Fruit fly (Drosophila melanogaster) whole organism, embryonic: Measurements from ENCODE around the gene niki.

Source experiments
- Aef1 ChIP-seq: fragments of 200-800 bp; sonication (Bioruptor generic); IDR thresholded peaks from 3 replicates; pipeline ENCODE4 v1.3.6; 2022; ENCODE audit warnings: missing biosample characterization, missing genetic modification characterization
- CG10267 ChIP-seq: fragments of 200-800 bp; sonication (Bioruptor generic); optimal IDR thresholded peaks from 2 replicates; lab custom pipeline; 2018; ENCODE audit warnings: missing biosample characterization, mild to moderate bottlenecking, missing genetic modification characterization, moderate library complexity
- CG10366 ChIP-seq: fragments of 200-800 bp; sonication (Bioruptor generic); IDR thresholded peaks from 2 replicates; pipeline ENCODE4 v1.3.6; 2022; ENCODE audit warnings: missing biosample characterization, missing genetic modification characterization
- CG10431 ChIP-seq: fragments of 200-800 bp; sonication (Bioruptor generic); optimal IDR thresholded peaks from 3 replicates; lab custom pipeline; 2018; ENCODE audit warnings: missing biosample characterization, mild to moderate bottlenecking, missing genetic modification characterization
- CG10462 ChIP-seq: fragments of 200-800 bp; sonication (Bioruptor generic); optimal IDR thresholded peaks from 2 replicates; lab custom pipeline; 2016; ENCODE audit warnings: missing biosample characterization, missing genetic modification characterization
- CG10543 ChIP-seq: fragments of 200-800 bp; sonication (Bioruptor generic); optimal IDR thresholded peaks from 3 replicates; lab custom pipeline; 2017; ENCODE audit warnings: missing biosample characterization, mild to moderate bottlenecking, missing genetic modification characterization, moderate library complexity
- CG10979 ChIP-seq: fragments of 200-800 bp; sonication (Bioruptor generic); optimal IDR thresholded peaks from 2 replicates; lab custom pipeline; 2018; ENCODE audit warnings: missing biosample characterization, mild to moderate bottlenecking, missing genetic modification characterization, moderate library complexity
- CG11085 ChIP-seq: fragments of 200-800 bp; sonication (Bioruptor generic); IDR thresholded peaks from 2 replicates; pipeline ENCODE4 v1.3.6; 2022; ENCODE audit warnings: missing biosample characterization, missing genetic modification characterization
- CG12659 ChIP-seq: fragments of 200-800 bp; sonication (Bioruptor generic); optimal IDR thresholded peaks from 3 replicates; lab custom pipeline; 2017; ENCODE audit warnings: mild to moderate bottlenecking, missing biosample characterization, missing genetic modification reagents, missing genetic modification characterization
- CG12942 ChIP-seq: fragments of 200-800 bp; sonication (Bioruptor generic); optimal IDR thresholded peaks from 3 replicates; lab custom pipeline; 2016; ENCODE audit warnings: missing biosample characterization, missing genetic modification characterization
- CG14710 ChIP-seq: fragments of 200-800 bp; sonication (Bioruptor generic); optimal IDR thresholded peaks from 3 replicates; lab custom pipeline; 2019; ENCODE audit warnings: missing biosample characterization, mild to moderate bottlenecking, missing genetic modification characterization, moderate library complexity
- CG15696 ChIP-seq: fragments of 200-800 bp; sonication (Bioruptor generic); optimal IDR thresholded peaks from 2 replicates; lab custom pipeline; 2019; ENCODE audit warnings: missing biosample characterization, mild to moderate bottlenecking, missing genetic modification characterization, moderate library complexity
- CG1647 ChIP-seq: fragments of 200-800 bp; sonication (Bioruptor generic); optimal IDR thresholded peaks from 3 replicates; lab custom pipeline; 2016; ENCODE audit warnings: missing biosample characterization, missing genetic modification characterization
- CG2120 ChIP-seq: fragments of 200-800 bp; sonication (Bioruptor generic); optimal IDR thresholded peaks from 3 replicates; lab custom pipeline; 2016; ENCODE audit warnings: missing biosample characterization, missing genetic modification characterization
- CG2875 ChIP-seq: fragments of 200-800 bp; sonication (Bioruptor generic); optimal IDR thresholded peaks from 2 replicates; lab custom pipeline; 2017; ENCODE audit warnings: missing biosample characterization, mild to moderate bottlenecking, missing genetic modification characterization, missing genetic modification reagents
- CG30403 ChIP-seq: fragments of 200-800 bp; sonication (Bioruptor generic); optimal IDR thresholded peaks from 3 replicates; lab custom pipeline; 2016; ENCODE audit warnings: missing biosample characterization, missing genetic modification characterization
- CG32772 ChIP-seq: fragments of 200-800 bp; sonication (Bioruptor generic); IDR thresholded peaks from 2 replicates; pipeline ENCODE4 v1.3.6; 2022; ENCODE audit warnings: missing biosample characterization, missing genetic modification characterization
- CG34376 ChIP-seq: fragments of 200-800 bp; sonication (Bioruptor generic); optimal IDR thresholded peaks from 2 replicates; lab custom pipeline; 2018; ENCODE audit warnings: missing biosample characterization, mild to moderate bottlenecking, missing genetic modification characterization
- CG4328 ChIP-seq: fragments of 200-800 bp; sonication (Bioruptor generic); optimal IDR thresholded peaks from 3 replicates; lab custom pipeline; 2017; ENCODE audit warnings: missing biosample characterization, missing genetic modification reagents, missing genetic modification characterization
- CG6854 ChIP-seq: fragments of 200-800 bp; sonication (Bioruptor generic); optimal IDR thresholded peaks from 3 replicates; lab custom pipeline; 2017; ENCODE audit warnings: missing biosample characterization, mild to moderate bottlenecking, missing genetic modification characterization
- CG7372 ChIP-seq: fragments of 200-800 bp; sonication (Bioruptor generic); IDR thresholded peaks from 2 replicates; pipeline ENCODE4 v1.3.6; 2022; ENCODE audit warnings: missing biosample characterization, missing genetic modification characterization
- CG8478 ChIP-seq: fragments of >200 bp; optimal IDR thresholded peaks from 2 replicates; lab custom pipeline; 2018
- CG8765 ChIP-seq: fragments of 200-800 bp; sonication (Bioruptor generic); IDR thresholded peaks from 2 replicates; pipeline ENCODE4 v1.3.6; 2022; ENCODE audit warnings: missing biosample characterization, missing genetic modification characterization
- CG9437 ChIP-seq: fragments of 200-800 bp; sonication (Bioruptor generic); optimal IDR thresholded peaks from 2 replicates; lab custom pipeline; 2018; ENCODE audit warnings: missing biosample characterization, mild to moderate bottlenecking, missing genetic modification characterization
- CG9797 ChIP-seq: fragments of 200-800 bp; sonication (Bioruptor generic); optimal IDR thresholded peaks from 3 replicates; lab custom pipeline; 2018; ENCODE audit warnings: missing biosample characterization, mild to moderate bottlenecking, missing genetic modification characterization
- CoRest ChIP-seq: fragments of 200-800 bp; sonication (Bioruptor generic); optimal IDR thresholded peaks from 3 replicates; lab custom pipeline; 2018; ENCODE audit warnings: missing biosample characterization, mild to moderate bottlenecking, missing genetic modification characterization, moderate library complexity
- HHEX ChIP-seq: fragments of 200-800 bp; sonication (Bioruptor generic); optimal IDR thresholded peaks from 3 replicates; lab custom pipeline; 2017; ENCODE audit warnings: missing biosample characterization, mild to moderate bottlenecking, missing genetic modification characterization, missing genetic modification reagents
- Nf-YC ChIP-seq: fragments of 200-800 bp; optimal IDR thresholded peaks from 3 replicates; lab custom pipeline; 2019; ENCODE audit warnings: missing biosample characterization, mild to moderate bottlenecking, missing genetic modification characterization, moderate library complexity
- Spps ChIP-seq: fragments of 200-800 bp; sonication (Bioruptor generic); optimal IDR thresholded peaks from 2 replicates; lab custom pipeline; 2018; ENCODE audit warnings: missing biosample characterization, mild to moderate bottlenecking, missing genetic modification characterization
- abd-A ChIP-seq: fragments of 200-800 bp; sonication (Bioruptor generic); optimal IDR thresholded peaks from 3 replicates; lab custom pipeline; 2019; ENCODE audit warnings: missing biosample characterization, mild to moderate bottlenecking, missing genetic modification characterization, moderate library complexity
- al ChIP-seq: fragments of 200-800 bp; sonication (Bioruptor generic); IDR thresholded peaks from 2 replicates; pipeline ENCODE4 v1.3.6; 2022; ENCODE audit warnings: missing biosample characterization, missing genetic modification characterization
- bigmax ChIP-seq: fragments of 200-800 bp; sonication (Bioruptor generic); optimal IDR thresholded peaks from 2 replicates; lab custom pipeline; 2018; ENCODE audit warnings: missing biosample characterization, mild to moderate bottlenecking, missing genetic modification characterization
- cato ChIP-seq: fragments of 200-800 bp; sonication (Bioruptor generic); optimal IDR thresholded peaks from 2 replicates; lab custom pipeline; 2016; ENCODE audit warnings: missing biosample characterization, missing genetic modification characterization, borderline replicate concordance
- chn ChIP-seq: fragments of 200-800 bp; sonication (Bioruptor generic); optimal IDR thresholded peaks from 2 replicates; lab custom pipeline; 2016; ENCODE audit warnings: missing biosample characterization, missing genetic modification characterization
- crp ChIP-seq, 2 experiments: fragments of 200-800 bp; sonication (Bioruptor generic); optimal IDR thresholded peaks; 2 replicates in 1 of 2; 3 replicates in 1 of 2; lab custom pipeline; 2017; ENCODE audit warnings: missing biosample characterization in 2 of 2, missing genetic modification characterization in 2 of 2, mild to moderate bottlenecking in 1 of 2, moderate library complexity in 1 of 2
- danr ChIP-seq: fragments of 200-800 bp; sonication (Bioruptor generic); IDR thresholded peaks from 2 replicates; pipeline ENCODE4 v1.3.6; 2022; ENCODE audit warnings: missing biosample characterization, missing genetic modification characterization
- dysf ChIP-seq: fragments of 200-800 bp; sonication (Bioruptor generic); IDR thresholded peaks from 3 replicates; pipeline ENCODE4 v1.3.6; 2022; ENCODE audit warnings: missing biosample characterization, missing genetic modification characterization
- emc ChIP-seq: fragments of 200-800 bp; sonication (Bioruptor generic); optimal IDR thresholded peaks from 2 replicates; lab custom pipeline; 2016; ENCODE audit warnings: missing biosample characterization, missing genetic modification characterization
- fd96Cb ChIP-seq: fragments of 200-800 bp; sonication (Bioruptor generic); optimal IDR thresholded peaks from 2 replicates; lab custom pipeline; 2018; ENCODE audit warnings: missing biosample characterization, mild to moderate bottlenecking, missing genetic modification characterization, moderate library complexity
- gcm2 ChIP-seq: fragments of 200-800 bp; sonication (Bioruptor generic); optimal IDR thresholded peaks from 2 replicates; lab custom pipeline; 2016; ENCODE audit warnings: missing biosample characterization, missing genetic modification characterization
- klu ChIP-seq: fragments of 200-800 bp; sonication (Bioruptor generic); IDR thresholded peaks from 2 replicates; pipeline ENCODE4 v1.3.6; 2022; ENCODE audit warnings: missing biosample characterization, missing genetic modification characterization
- mld ChIP-seq: fragments of 200-800 bp; sonication (Bioruptor generic); IDR thresholded peaks from 3 replicates; pipeline ENCODE4 v1.3.6; 2022; ENCODE audit warnings: missing biosample characterization, missing genetic modification characterization; ENCODE audit not compliant: partially characterized antibody
- nerfin-2 ChIP-seq: fragments of 200-800 bp; sonication (Bioruptor generic); IDR thresholded peaks from 2 replicates; pipeline ENCODE4 v1.3.6; 2022; ENCODE audit warnings: missing biosample characterization, missing genetic modification characterization; ENCODE audit not compliant: partially characterized antibody
- oc ChIP-seq: fragments of 200-800 bp; sonication (Bioruptor generic); optimal IDR thresholded peaks from 2 replicates; lab custom pipeline; 2018; ENCODE audit warnings: missing biosample characterization, mild to moderate bottlenecking, missing genetic modification characterization, moderate library complexity
- ranshi ChIP-seq: fragments of 200-800 bp; sonication (Bioruptor generic); IDR thresholded peaks from 2 replicates; pipeline ENCODE4 v1.3.6; 2022; ENCODE audit warnings: missing biosample characterization, missing genetic modification characterization
- seq ChIP-seq: fragments of 200-800 bp; sonication (Bioruptor generic); IDR thresholded peaks from 2 replicates; pipeline ENCODE4 v1.3.6; 2022; ENCODE audit warnings: missing biosample characterization, missing genetic modification characterization
- sisA ChIP-seq: fragments of 200-800 bp; sonication (Bioruptor generic); IDR thresholded peaks from 2 replicates; pipeline ENCODE4 v1.3.6; 2022; ENCODE audit warnings: missing biosample characterization, missing genetic modification characterization
- wdn ChIP-seq: fragments of 200-800 bp; sonication (Bioruptor generic); IDR thresholded peaks from 2 replicates; pipeline ENCODE4 v1.3.6; 2022; ENCODE audit warnings: missing biosample characterization, missing genetic modification characterization
- zen2 ChIP-seq: fragments of 200-800 bp; sonication (Bioruptor generic); IDR thresholded peaks from 3 replicates; pipeline ENCODE4 v1.3.6; 2022; ENCODE audit warnings: missing biosample characterization, missing genetic modification characterization; ENCODE audit not compliant: partially characterized antibody
- zf30C ChIP-seq: fragments of 200-800 bp; sonication (Bioruptor generic); optimal IDR thresholded peaks from 3 replicates; lab custom pipeline; 2018; ENCODE audit warnings: missing biosample characterization, mild to moderate bottlenecking, missing genetic modification characterization

Gene niki

dm6 chr3R:24829887-24830351 lies 4.5 kb upstream of the niki start, which contains the start of the genes Kaz and CG43273 (continued):
- TF ChIP-seq nerfin-2 (no peak), CG7372 (GFP tag; lab: Robert Waterston, UW) (peak; percentile 69), zf30C (GFP tag; lab: Kevin White, UChicago) (no peak), CG14710 (peak; percentile 81), al (GFP tag; lab: Robert Waterston, UW) (peak; percentile 36; the same call in 1 of the 2 replicates), ranshi (GFP tag; lab: Robert Waterston, UW) (no peak), abd-A (tag; lab: Kevin White, UChicago) (no peak), HHEX (no peak), CG10462 (GFP tag; lab: Kevin White, UChicago) (peak; percentile 44), klu (peak; percentile 30; the same call in 1 of the 2 replicates), Nf-YC (tag; lab: Kevin White, UChicago) (no peak), CG12659 (peak; percentile 68), sisA (peak; percentile 5; the same call in 1 of the 2 replicates), mld (GFP tag; lab: Robert Waterston, UW) (no peak), emc (no peak), CG8478 (lab: Kevin White, UChicago) (no peak), CG10431 (GFP tag; lab: Kevin White, UChicago) (no peak), fd96Cb (tag; lab: Kevin White, UChicago) (peak; percentile 34), CG11085 (GFP tag; lab: Robert Waterston, UW) (no peak), bigmax (GFP tag; lab: Kevin White, UChicago) (no peak), CG4328 (GFP tag; lab: Kevin White, UChicago) (peak; percentile 23), CG8765 (GFP tag; lab: Robert Waterston, UW) (no peak), cato (GFP tag; lab: Kevin White, UChicago) (peak; percentile 15), CoRest (tag; lab: Kevin White, UChicago) (peak; percentile 79), CG15696 (tag; lab: Kevin White, UChicago) (peak; percentile 67), danr (GFP tag; lab: Robert Waterston, UW) (no peak), CG9797 (GFP tag; lab: Kevin White, UChicago) (no peak), Spps (tag; lab: Kevin White, UChicago) (no peak), chn (peak; percentile 17), dysf (GFP tag; lab: Robert Waterston, UW) (peak; percentile 56; the same call in 1 of the 3 replicates), crp (GFP tag; optimal IDR thresholded peaks at IDR 0.05; lab: Kevin White, UChicago) (peak; percentile 34 to 89), CG1647 (no peak), CG6854 (peak; percentile 11), CG12942 (GFP tag; lab: Kevin White, UChicago) (peak; percentile 40), CG2875 (GFP tag; lab: Kevin White, UChicago) (no peak), wdn (GFP tag; lab: Robert Waterston, UW) (0 out of 2 replicates have a peak, but pooled peaks have one; percentile 19), gcm2 (GFP tag; lab: Kevin White, UChicago) (no peak), CG32772 (no peak), CG10267 (tag; lab: Kevin White, UChicago) (peak; percentile 68), Aef1 (peak; percentile 12; the same call in 1 of the 3 replicates), seq (no peak), oc (tag; lab: Kevin White, UChicago) (peak; percentile 76), CG10979 (peak; percentile 56), CG9437 (GFP tag; lab: Kevin White, UChicago) (peak; percentile 25), zen2 (GFP tag; lab: Robert Waterston, UW) (no peak), CG10543 (GFP tag; lab: Kevin White, UChicago) (no peak), CG10366 (GFP tag; lab: Robert Waterston, UW) (peak; percentile 49; the same call in 1 of the 2 replicates), CG2120 (peak; percentile 67), CG30403 (GFP tag; lab: Kevin White, UChicago) (peak; percentile 77), CG34376 (GFP tag; lab: Kevin White, UChicago) (peak; percentile 14)
